Worm (Caenorhabditis elegans) whole organism, L3 larva: ENCODE measurements around the gene C39E9.7.
A peak's percentile ranks its signal among the peaks of the same experiment; 100 is the strongest.

Experiments used
- ZK546.5 ChIP-seq: sonication (generic microtip); optimal IDR thresholded peaks from 2 replicates; lab custom pipeline; 2017; ENCODE audit warnings: missing biosample characterization, missing genetic modification characterization
- aly-2 ChIP-seq: fragments of 150-350 bp; optimal IDR thresholded peaks from 2 replicates; lab custom pipeline; 2014; ENCODE audit warnings: missing biosample characterization, missing genetic modification characterization
- ama-1 ChIP-seq: fragments of 150-350 bp; optimal IDR thresholded peaks from 2 replicates; lab custom pipeline; 2018
- ceh-16 ChIP-seq: sonication (generic microtip); optimal IDR thresholded peaks from 2 replicates; lab custom pipeline; 2017; ENCODE audit warnings: missing biosample characterization, missing genetic modification characterization
- ceh-28 ChIP-seq: fragments of 150-350 bp; optimal IDR thresholded peaks from 2 replicates; lab custom pipeline; 2014; ENCODE audit warnings: missing biosample characterization, missing genetic modification reagents, missing genetic modification characterization
- ceh-9 ChIP-seq: sonication (generic microtip); optimal IDR thresholded peaks from 2 replicates; lab custom pipeline; 2018; ENCODE audit warnings: missing biosample characterization, missing genetic modification characterization
- daf-12 ChIP-seq: fragments of 150-350 bp; optimal IDR thresholded peaks from 2 replicates; lab custom pipeline; 2014; ENCODE audit warnings: missing biosample characterization, missing genetic modification reagents, missing genetic modification characterization
- egl-5 ChIP-seq: fragments of 150-350 bp; optimal IDR thresholded peaks from 2 replicates; lab custom pipeline; 2017; ENCODE audit warnings: missing biosample characterization, missing genetic modification reagents, missing genetic modification characterization, inconsistent platforms
- elt-1 ChIP-seq: fragments of 150-350 bp; optimal IDR thresholded peaks from 2 replicates; lab custom pipeline; 2014; ENCODE audit warnings: missing biosample characterization, missing genetic modification characterization
- elt-3 ChIP-seq, 3 experiments: fragments of 150-350 bp in 1 of 3; sonication (generic microtip) in 2 of 3; optimal IDR thresholded peaks; 2 replicates in 2 of 3; 4 replicates in 1 of 3; lab custom pipeline; 2014 to 2017; ENCODE audit warnings: missing biosample characterization in 3 of 3, missing genetic modification characterization in 3 of 3
- eor-1 ChIP-seq, 2 experiments: fragments of 150-350 bp; optimal IDR thresholded peaks; 2 replicates each; lab custom pipeline; 2014 to 2018; ENCODE audit warnings: missing biosample characterization in 2 of 2, missing genetic modification characterization in 2 of 2
- fkh-10 ChIP-seq: sonication (generic microtip); optimal IDR thresholded peaks from 2 replicates; lab custom pipeline; 2017; ENCODE audit warnings: missing biosample characterization, missing genetic modification reagents, missing genetic modification characterization
- jun-1 ChIP-seq: fragments of 150-350 bp; optimal IDR thresholded peaks from 2 replicates; lab custom pipeline; 2014; ENCODE audit warnings: missing biosample characterization, missing genetic modification reagents, missing genetic modification characterization
- lsy-12 ChIP-seq: sonication (generic microtip); optimal IDR thresholded peaks from 2 replicates; lab custom pipeline; 2016; ENCODE audit warnings: mild to moderate bottlenecking, missing genetic modification characterization, missing compliant biosample characterization
- mml-1 ChIP-seq: fragments of 150-350 bp; sonication (generic microtip); optimal IDR thresholded peaks from 3 replicates; lab custom pipeline; 2014; ENCODE audit warnings: missing biosample characterization, missing genetic modification characterization
- nfya-1 ChIP-seq: sonication (generic microtip); optimal IDR thresholded peaks from 2 replicates; lab custom pipeline; 2017; ENCODE audit warnings: missing genetic modification characterization, mild to moderate bottlenecking, missing compliant biosample characterization, antibody characterized with exemption, moderate library complexity; ENCODE audit not compliant: insufficient read depth
- nhr-11 ChIP-seq: fragments of 150-350 bp; optimal IDR thresholded peaks from 2 replicates; lab custom pipeline; 2014; ENCODE audit warnings: missing biosample characterization, missing genetic modification characterization
- nhr-12 ChIP-seq: fragments of 150-350 bp; optimal IDR thresholded peaks from 2 replicates; lab custom pipeline; 2014; ENCODE audit warnings: missing biosample characterization, missing genetic modification characterization
- nhr-23 ChIP-seq: fragments of 150-350 bp; optimal IDR thresholded peaks from 2 replicates; lab custom pipeline; 2014; ENCODE audit warnings: missing biosample characterization, missing genetic modification reagents, missing genetic modification characterization
- nhr-237 ChIP-seq: fragments of 150-350 bp; optimal IDR thresholded peaks from 2 replicates; lab custom pipeline; 2014; ENCODE audit warnings: missing biosample characterization, missing genetic modification characterization
- nhr-25 ChIP-seq: sonication (generic microtip); optimal IDR thresholded peaks from 2 replicates; lab custom pipeline; 2017; ENCODE audit warnings: missing biosample characterization, missing genetic modification characterization
- nhr-28 ChIP-seq: fragments of 150-350 bp; optimal IDR thresholded peaks from 2 replicates; lab custom pipeline; 2014; ENCODE audit warnings: missing biosample characterization, missing genetic modification characterization
- nhr-43 ChIP-seq: sonication (generic microtip); optimal IDR thresholded peaks from 2 replicates; lab custom pipeline; 2016; ENCODE audit warnings: mild to moderate bottlenecking, missing genetic modification characterization, missing compliant biosample characterization; ENCODE audit not compliant: poor library complexity, severe bottlenecking
- nhr-67 ChIP-seq: fragments of 150-350 bp; optimal IDR thresholded peaks from 2 replicates; lab custom pipeline; 2014; ENCODE audit warnings: missing biosample characterization, missing genetic modification characterization
- nhr-77 ChIP-seq: fragments of 150-350 bp; optimal IDR thresholded peaks from 2 replicates; lab custom pipeline; 2014; ENCODE audit warnings: missing biosample characterization, missing genetic modification characterization
- pha-4 ChIP-seq: fragments of 150-350 bp; optimal IDR thresholded peaks from 2 replicates; lab custom pipeline; 2014; ENCODE audit warnings: missing biosample characterization, missing genetic modification reagents, missing genetic modification characterization
- sea-2 ChIP-seq: fragments of 150-350 bp; sonication (generic microtip); optimal IDR thresholded peaks from 4 replicates; lab custom pipeline; 2014; ENCODE audit warnings: missing biosample characterization, missing genetic modification reagents, missing genetic modification characterization
- snpc-4 ChIP-seq: fragments of 150-350 bp; optimal IDR thresholded peaks from 2 replicates; lab custom pipeline; 2014; ENCODE audit warnings: missing biosample characterization, missing genetic modification characterization
- unc-39 ChIP-seq: sonication (generic microtip); optimal IDR thresholded peaks from 4 replicates; lab custom pipeline; 2017; ENCODE audit warnings: missing biosample characterization, missing genetic modification characterization
- zag-1 ChIP-seq: fragments of 150-350 bp; optimal IDR thresholded peaks from 2 replicates; lab custom pipeline; 2014; ENCODE audit warnings: missing biosample characterization, missing genetic modification characterization
- ztf-4 ChIP-seq: fragments of 150-350 bp; optimal IDR thresholded peaks from 2 replicates; lab custom pipeline; 2014; ENCODE audit warnings: missing biosample characterization, missing genetic modification characterization

Gene C39E9.7

ce11 chrIV:13086705-13087104, 10.2 kb upstream of the C39E9.7 start, which contains the start of gene spin-2:
Gene spin-2 (plus strand): TSS chrIV:13087005.
- TF ChIP-seq daf-12 (tag; lab: Kevin White, UChicago) (no peak), nhr-28 (tag; lab: Kevin White, UChicago) (no peak), nhr-77 (tag; lab: Kevin White, UChicago) (no peak), ceh-28 (tag; lab: Kevin White, UChicago) (no peak), aly-2 (no peak), elt-1 (tag; lab: Kevin White, UChicago) (no peak), nhr-12 (tag; lab: Kevin White, UChicago) (no peak), snpc-4 (no peak), nhr-11 (tag; lab: Kevin White, UChicago) (no peak), sea-2 (GFP tag; lab: Kevin White, UChicago) (no peak), ZK546.5 (tag; lab: Kevin White, UChicago) (no peak), ama-1 (lab: Kevin White, UChicago) (no peak)

DNA sequence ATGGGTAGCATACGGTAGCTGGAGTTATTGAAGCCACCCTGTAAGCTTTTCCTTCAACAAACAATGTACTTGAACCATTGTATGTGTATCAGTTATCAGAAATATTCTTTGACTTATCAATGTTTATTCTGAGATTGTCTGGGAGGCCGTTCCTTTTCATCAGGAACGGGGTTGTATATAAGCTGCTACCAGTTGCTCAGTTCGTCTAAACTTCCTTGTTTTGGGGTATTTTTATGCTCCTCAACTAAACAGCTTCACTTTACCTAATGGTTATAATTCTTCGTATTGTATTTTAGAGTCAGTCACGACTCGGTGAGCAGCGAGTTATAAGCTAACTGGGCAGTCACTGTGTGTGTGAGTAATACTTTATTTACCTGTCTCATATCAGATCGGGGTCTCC, 9.2 kb upstream of the C39E9.7 start:
- TF ChIP-seq pha-4 (tag; lab: Kevin White, UChicago), result peak; percentile 17
- no peak for TF ChIP-seq egl-5
- no peak for TF ChIP-seq fkh-10
- no peak for TF ChIP-seq nhr-67 (tag; lab: Kevin White, UChicago)
- TF ChIP-seq ceh-28 (tag; lab: Kevin White, UChicago), result no peak
- TF ChIP-seq ceh-9 (tag; lab: Kevin White, UChicago), result no peak
- TF ChIP-seq daf-12 (tag; lab: Kevin White, UChicago), result no peak
- TF ChIP-seq snpc-4, result no peak

ce11 chrIV:13082836-13083763, 6.6 kb upstream of the C39E9.7 start:
- TF ChIP-seq unc-39 (tag; lab: Kevin White, UChicago), result no peak
- no peak for TF ChIP-seq snpc-4
- no peak for TF ChIP-seq nhr-237
- no peak for TF ChIP-seq aly-2
- TF ChIP-seq ztf-4 (tag; lab: Kevin White, UChicago), result peak; percentile 55
- TF ChIP-seq nhr-25, result peak; percentile 3
- peak in 1 of 3 experiments; percentile 38 for TF ChIP-seq elt-3 (tag; optimal IDR thresholded peaks at IDR 0.05; lab: Kevin White, UChicago)
- no peak for TF ChIP-seq mml-1 (tag; lab: Kevin White, UChicago)
- TF ChIP-seq nhr-77 (tag; lab: Kevin White, UChicago), result no peak
- peak; percentile 24 for TF ChIP-seq pha-4 (tag; lab: Kevin White, UChicago)
- peak; percentile 86 for TF ChIP-seq ama-1 (lab: Kevin White, UChicago)
- TF ChIP-seq zag-1 (tag; lab: Kevin White, UChicago), result no peak
- peak; percentile 45 for TF ChIP-seq lsy-12 (tag; lab: Kevin White, UChicago)
- peak; percentile 82 for TF ChIP-seq nhr-43

DNA sequence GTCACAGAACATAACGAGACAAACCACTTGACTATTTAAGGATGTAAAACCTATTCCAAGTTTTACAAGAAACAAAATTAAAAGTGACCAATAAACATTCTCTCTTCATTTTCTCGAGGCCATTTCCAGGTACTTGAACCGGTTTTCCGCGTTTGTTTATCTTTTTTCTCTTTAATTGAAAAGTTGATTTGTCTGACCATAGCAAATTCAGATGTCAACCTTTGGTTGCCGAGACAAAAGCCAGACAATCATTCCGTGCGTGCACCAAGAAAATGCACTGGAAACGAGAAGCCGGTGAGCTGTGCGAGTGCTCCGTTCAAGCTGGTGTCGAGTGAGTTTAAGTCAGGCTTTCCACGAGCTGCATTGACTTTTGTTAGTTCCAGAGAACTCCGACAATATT, 5.6 kb upstream of the C39E9.7 start:
- TF ChIP-seq nhr-23, result peak; percentile 6
- TF ChIP-seq nhr-25, result peak; percentile 38
- no peak for TF ChIP-seq zag-1 (tag; lab: Kevin White, UChicago)
- TF ChIP-seq ama-1 (lab: Kevin White, UChicago), result peak; percentile 61
- no peak for TF ChIP-seq eor-1 (tag; optimal IDR thresholded peaks at IDR 0.05; lab: Kevin White, UChicago)
- TF ChIP-seq, all 47 proteins: peak for 3

ce11 chrIV:13080861-13081260, 4.3 kb upstream of the C39E9.7 start:
- TF ChIP-seq nhr-25, result peak; percentile 7
- TF ChIP-seq ceh-16 (tag; lab: Kevin White, UChicago), result no peak
- no peak for TF ChIP-seq nhr-237
- TF ChIP-seq jun-1 (tag; lab: Kevin White, UChicago), result no peak
- TF ChIP-seq nhr-23, result no peak
- TF ChIP-seq ZK546.5 (tag; lab: Kevin White, UChicago), result no peak
- TF ChIP-seq nhr-67 (tag; lab: Kevin White, UChicago), result no peak
- TF ChIP-seq egl-5, result no peak
- no peak for TF ChIP-seq nfya-1 (tag; lab: Kevin White, UChicago)
